Fruit fly (Drosophila melanogaster) whole organism: ENCODE results near the gene Setd3.

Experiments
- CG8478 ChIP-seq: fragments of >200 bp; optimal IDR thresholded peaks from 2 replicates; lab custom pipeline; 2018; ENCODE audit warnings: inconsistent platforms
- Dll ChIP-seq: fragments of >200 bp; optimal IDR thresholded peaks from 2 replicates; lab custom pipeline; 2017
- EcR ChIP-seq, 2 experiments: fragments of >200 bp; optimal IDR thresholded peaks; 2 replicates each; lab custom pipeline; 2017; ENCODE audit warnings: missing biosample characterization in 2 of 2, missing genetic modification characterization in 2 of 2, missing genetic modification reagents in 2 of 2
- pan ChIP-seq: fragments of >200 bp; optimal IDR thresholded peaks from 2 replicates; lab custom pipeline; 2017
- psq ChIP-seq: fragments of >200 bp; optimal IDR thresholded peaks from 2 replicates; lab custom pipeline; 2017
- usp ChIP-seq: fragments of >200 bp; optimal IDR thresholded peaks from 2 replicates; lab custom pipeline; 2017; ENCODE audit warnings: missing biosample characterization, missing genetic modification characterization, mixed read lengths

Gene Setd3

DNA sequence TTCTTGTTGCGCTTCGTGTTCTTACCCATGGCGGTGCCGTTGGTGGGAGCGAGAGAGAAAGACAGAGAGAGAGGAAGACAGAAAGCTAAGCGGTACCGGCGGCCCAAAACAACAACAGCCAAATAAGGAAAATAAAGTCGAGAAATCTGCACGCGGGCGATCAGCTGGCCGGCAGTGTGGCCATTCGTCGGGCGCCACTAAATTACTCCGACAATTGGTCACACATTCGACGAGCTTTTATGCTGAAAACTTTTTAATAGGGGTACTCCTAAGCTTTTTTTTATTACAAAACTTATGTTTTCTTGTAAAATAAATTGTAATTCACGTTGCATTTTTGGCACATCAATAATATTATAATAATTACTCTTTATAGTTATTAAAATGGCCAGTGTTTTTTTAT, at the start of gene Setd3:
Gene Setd3 (minus strand): TSS at position 187 of the 400 bp plus-strand sequence.
- TF ChIP-seq usp (no peak), pan (lab: Kevin White, UChicago) (no peak), CG8478 (lab: Kevin White, UChicago) (no peak)

DNA sequence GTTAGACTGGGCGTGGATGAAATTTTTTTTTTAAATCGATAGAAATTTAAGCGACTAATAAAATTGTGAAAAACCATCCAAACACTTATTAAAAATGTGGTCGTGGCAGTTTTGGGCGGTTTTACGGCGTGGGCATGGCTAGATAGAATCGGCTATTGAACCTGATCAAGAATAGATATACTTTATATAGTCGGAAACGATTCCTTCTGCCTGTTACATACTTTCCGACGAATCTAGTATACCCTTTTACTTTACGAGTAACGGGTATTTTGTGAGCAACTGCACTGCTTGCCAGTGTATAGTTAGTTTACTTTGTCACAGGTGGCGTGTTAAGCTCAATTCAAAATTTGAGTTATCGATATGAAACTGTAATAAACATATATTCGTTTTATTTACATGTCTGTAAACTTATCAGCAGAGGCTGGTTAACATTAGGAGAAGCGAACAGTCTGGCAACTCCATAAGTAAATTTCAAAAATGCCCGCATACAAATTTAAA, 46.4 kb upstream of the Setd3 start:
- no peak for TF ChIP-seq EcR (GFP tag; optimal IDR thresholded peaks at IDR 0.05; lab: Kevin White, UChicago)
- peak; percentile 66 for TF ChIP-seq pan (lab: Kevin White, UChicago)
- TF ChIP-seq CG8478 (lab: Kevin White, UChicago): no peak
- TF ChIP-seq usp: no peak
- no peak for TF ChIP-seq psq
- TF ChIP-seq Dll (lab: Kevin White, UChicago): no peak

DNA sequence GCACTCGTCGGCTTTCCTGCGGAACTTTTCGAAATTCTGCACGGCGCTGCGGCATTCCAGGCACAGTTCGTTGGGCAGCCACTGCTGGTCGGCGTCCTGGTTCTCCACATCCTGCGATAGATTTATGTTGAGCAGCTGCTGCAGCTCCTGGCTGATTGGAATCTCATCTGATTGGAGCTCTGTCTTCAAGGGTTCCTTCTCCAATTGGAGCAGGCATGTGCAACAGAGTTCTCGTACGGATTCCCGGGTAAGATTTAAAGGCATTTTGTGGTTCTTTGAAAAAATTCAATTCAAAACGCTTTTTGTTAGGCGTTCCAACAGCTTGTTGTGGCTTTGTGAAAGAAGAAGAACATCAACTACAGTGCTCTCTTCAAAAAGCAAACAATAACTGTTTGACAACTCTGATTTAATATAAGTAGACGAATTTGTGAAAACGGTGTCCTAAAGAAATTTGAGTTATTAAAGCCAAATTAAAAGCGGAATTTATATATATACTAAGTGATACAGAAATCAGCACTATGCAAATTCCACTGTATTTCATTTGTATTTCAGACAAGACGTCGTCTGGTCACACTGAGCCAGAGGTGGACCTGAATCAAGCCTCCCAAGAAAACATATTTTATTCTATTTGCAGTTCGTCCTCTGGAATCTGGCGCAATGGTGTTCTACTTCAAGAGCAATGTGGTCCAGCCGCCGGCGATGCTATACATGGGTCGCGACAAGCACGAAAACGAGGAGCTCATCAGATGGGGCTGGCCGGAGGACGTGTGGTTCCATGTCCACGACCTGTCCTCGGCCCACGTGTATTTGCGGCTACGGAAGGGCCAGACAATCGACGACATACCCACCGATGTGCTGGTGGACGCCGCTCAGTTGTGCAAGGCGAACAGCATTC, 45.0 kb upstream of the Setd3 start, which contains the start of the genes CG3032 and CG4593:
Gene CG3032 (minus strand): TSS at position 562 of the 895 bp plus-strand sequence.
Gene CG4593 (plus strand): TSS at position 568 of the 895 bp plus-strand sequence.
- TF ChIP-seq CG8478 (lab: Kevin White, UChicago) (no peak), pan (lab: Kevin White, UChicago) (no peak), usp (no peak), Dll (lab: Kevin White, UChicago) (no peak), psq (no peak), EcR (GFP tag; optimal IDR thresholded peaks at IDR 0.05; lab: Kevin White, UChicago) (no peak)

DNA sequence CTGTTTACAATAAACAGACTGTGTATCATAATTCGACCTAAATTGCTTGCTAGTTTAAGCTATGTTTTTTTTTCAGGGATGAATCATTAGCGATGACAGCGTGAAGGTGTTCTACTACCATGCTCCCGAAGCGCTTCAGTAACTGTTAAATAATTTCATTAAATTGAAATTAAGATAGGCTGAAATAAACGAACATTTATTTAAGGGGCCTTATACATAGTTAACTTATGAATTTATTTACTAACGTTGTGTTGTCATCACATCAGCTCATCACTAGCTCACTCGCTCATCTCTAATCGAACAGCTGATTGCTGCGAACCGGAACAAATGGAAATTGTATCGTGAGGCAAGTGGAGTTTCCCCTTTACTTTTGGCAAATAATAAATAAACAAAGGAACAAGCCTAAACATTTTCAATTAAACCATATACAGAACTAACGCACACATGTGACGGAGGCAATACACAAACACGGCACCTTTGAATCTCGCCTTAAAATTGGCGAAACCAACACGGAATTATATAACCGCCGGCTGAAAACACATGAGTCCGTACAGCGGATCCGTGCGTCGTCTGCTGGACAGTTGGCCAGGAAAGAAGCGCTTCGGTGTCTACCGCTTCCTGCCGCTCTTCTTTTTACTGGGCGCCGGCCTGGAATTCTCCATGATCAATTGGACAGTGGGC, 42.7 kb upstream of the Setd3 start, which contains the start of the genes cm, sloth1 and sloth2:
Gene cm (minus strand): TSS at position 83 of the 681 bp plus-strand sequence.
Gene sloth1 (plus strand): TSS at position 295 of the 681 bp plus-strand sequence.
Gene sloth2 (plus strand): TSS at position 295 of the 681 bp plus-strand sequence.
- TF ChIP-seq usp (no peak), Dll (lab: Kevin White, UChicago) (no peak), psq (no peak), CG8478 (lab: Kevin White, UChicago) (no peak), EcR (GFP tag; optimal IDR thresholded peaks at IDR 0.05; lab: Kevin White, UChicago) (no peak), pan (lab: Kevin White, UChicago) (no peak)

DNA sequence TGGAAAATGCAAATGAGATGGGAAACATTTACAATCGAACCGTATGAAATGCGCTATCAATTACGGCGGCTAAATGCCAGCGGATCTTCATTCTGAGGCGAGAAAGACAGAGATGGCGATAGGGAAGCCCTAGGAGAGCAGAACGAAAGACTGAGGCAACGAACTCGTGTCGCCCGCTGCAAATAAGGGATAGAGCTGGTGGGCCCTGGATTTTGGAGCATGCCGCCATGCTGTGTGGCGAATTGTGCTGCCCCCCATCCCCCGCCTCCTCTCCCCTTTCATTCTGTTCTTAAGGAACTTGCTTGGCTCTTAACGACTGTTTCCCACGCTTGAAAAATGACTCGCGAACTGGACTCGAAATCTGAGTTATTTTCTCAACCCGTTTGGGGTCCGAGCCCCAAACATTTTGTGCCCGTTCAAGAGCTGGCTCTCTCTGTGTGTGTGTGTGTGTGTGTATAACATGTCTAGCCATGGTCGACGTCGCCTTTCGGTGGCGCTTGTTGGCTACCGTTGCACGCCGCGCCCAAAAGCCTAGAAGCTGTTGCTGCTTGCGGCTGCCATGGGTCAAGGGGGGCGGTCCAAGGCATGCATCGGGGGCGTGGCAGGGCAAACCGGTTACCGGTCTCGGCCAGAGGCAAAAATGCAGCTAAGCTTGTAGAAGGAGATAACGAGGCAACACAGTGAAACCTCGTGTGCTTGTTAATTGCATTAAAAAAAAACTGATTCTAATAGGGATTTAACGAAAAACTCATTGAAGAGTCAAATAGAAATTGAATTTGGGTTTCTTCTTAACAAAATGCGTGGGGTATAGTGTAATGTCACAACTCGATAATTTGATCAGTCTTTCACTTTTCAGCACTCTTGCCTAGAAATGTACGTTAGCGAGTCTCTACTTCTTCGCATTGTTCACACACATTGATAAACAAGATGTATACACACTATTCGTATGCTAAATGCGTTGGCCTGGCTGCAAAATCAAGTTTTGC, 39.8 kb upstream of the Setd3 start:
- peak in 1 of 2 experiments; percentile 62 for TF ChIP-seq EcR (GFP tag; optimal IDR thresholded peaks at IDR 0.05; lab: Kevin White, UChicago)
- TF ChIP-seq pan (lab: Kevin White, UChicago): no peak

DNA sequence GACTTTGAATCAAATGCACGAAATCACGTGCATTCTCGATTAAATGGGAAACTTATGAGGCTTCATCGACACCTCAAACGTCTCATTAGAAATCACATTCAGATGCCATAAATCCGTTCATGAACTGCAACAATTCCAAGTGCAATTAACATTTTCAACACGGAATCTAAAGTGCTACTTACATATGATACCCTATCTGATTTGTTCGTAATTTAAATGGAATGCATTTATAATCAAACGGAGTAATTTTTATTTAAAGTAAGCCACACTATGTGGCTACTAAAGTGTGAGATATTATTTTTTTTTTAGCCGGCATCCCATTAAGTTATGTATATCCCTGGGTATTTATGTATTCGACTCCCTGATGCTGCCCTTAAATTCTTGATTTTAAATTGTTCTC, 39.1 kb upstream of the Setd3 start:
- TF ChIP-seq EcR (GFP tag; optimal IDR thresholded peaks at IDR 0.05; lab: Kevin White, UChicago): no peak
- TF ChIP-seq psq: no peak
- TF ChIP-seq usp: no peak
- TF ChIP-seq pan (lab: Kevin White, UChicago): no peak

DNA sequence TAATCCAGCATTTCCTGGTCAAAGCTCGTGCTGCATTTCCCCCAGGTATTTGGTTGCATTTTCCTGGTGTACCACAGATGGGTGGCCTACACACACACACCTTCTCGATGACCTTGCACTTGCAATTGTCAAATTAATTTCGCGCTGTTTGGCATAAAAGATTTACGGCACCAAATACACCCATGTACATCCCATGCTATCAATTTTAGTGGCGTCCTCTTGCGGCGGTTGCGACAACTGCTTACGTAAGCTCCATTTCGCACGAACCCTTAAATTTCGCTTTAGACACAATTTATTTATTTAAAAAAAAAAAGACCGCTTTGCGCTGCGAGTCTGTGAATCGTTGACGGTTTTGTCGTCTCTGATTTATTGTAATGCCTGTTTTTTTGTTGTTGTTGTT, 36.9 kb upstream of the Setd3 start:
- no peak for TF ChIP-seq pan (lab: Kevin White, UChicago)
- TF ChIP-seq Dll (lab: Kevin White, UChicago): no peak
- TF ChIP-seq usp: no peak
- no peak for TF ChIP-seq CG8478 (lab: Kevin White, UChicago)
- no peak for TF ChIP-seq EcR (GFP tag; optimal IDR thresholded peaks at IDR 0.05; lab: Kevin White, UChicago)
- TF ChIP-seq psq: no peak

DNA sequence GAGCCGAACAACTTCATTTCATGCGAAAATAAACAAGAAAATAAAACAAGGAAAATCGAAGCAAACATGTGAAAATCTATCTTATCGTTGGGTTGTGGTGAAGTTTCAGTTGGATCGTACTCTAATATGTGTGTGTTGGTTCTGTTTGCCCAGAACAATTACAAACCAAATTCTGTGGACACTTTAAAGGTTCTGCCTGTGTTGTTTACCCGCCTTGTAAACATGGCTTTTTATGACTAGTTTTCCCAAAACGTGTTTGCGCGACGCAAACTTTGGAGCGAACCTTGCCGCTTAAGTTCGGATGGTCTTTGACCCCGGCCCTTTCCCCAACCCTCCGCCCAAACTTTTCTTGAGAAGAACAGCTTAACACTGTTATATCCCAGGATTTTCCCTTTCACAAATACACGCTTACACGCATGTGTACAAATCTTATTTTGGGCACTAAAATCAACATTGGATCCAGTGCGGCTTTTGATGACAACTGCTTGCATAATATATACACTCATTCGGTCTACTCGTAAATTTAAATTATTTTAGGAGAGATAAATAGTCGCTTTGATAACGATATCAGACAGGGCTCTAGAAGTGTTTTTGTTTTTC, 35.7 kb upstream of the Setd3 start:
- TF ChIP-seq usp (no peak), EcR (GFP tag; optimal IDR thresholded peaks at IDR 0.05; lab: Kevin White, UChicago) (no peak), Dll (lab: Kevin White, UChicago) (no peak), CG8478 (lab: Kevin White, UChicago) (no peak), pan (lab: Kevin White, UChicago) (no peak), psq (no peak)

DNA sequence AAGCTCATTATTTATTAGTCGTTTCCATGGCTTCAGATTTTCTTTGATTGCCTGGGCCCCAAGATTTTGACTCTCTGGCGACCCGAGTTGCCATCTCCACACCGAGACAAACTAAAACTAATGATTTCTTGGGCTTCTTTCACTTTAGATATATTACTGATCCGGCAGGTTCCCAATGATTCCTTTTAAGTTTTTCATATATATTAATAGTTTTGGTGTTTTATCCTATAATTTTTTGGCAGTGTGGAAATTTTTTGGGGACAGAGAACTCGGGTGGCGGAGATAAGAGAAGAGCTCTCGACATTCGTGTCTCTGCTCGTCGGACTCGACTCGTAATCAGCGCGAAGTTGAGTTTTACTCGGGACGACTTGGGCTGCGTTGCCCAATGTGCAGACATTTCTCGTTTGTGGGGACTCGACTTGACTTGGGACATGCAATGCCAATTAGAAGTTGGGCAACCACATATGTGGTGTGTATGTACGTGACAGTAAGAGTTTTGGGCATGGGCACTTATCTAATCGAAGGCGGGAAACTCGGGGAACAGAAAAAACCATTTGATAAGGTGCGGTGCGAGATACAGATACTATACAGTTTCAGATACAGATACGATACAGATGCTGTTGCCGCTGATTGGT, 32.7 kb upstream of the Setd3 start:
- no peak for TF ChIP-seq Dll (lab: Kevin White, UChicago)
- no peak for TF ChIP-seq pan (lab: Kevin White, UChicago)
- TF ChIP-seq EcR (GFP tag; optimal IDR thresholded peaks at IDR 0.05; lab: Kevin White, UChicago): no peak
- no peak for TF ChIP-seq CG8478 (lab: Kevin White, UChicago)
- no peak for TF ChIP-seq usp
- no peak for TF ChIP-seq psq

DNA sequence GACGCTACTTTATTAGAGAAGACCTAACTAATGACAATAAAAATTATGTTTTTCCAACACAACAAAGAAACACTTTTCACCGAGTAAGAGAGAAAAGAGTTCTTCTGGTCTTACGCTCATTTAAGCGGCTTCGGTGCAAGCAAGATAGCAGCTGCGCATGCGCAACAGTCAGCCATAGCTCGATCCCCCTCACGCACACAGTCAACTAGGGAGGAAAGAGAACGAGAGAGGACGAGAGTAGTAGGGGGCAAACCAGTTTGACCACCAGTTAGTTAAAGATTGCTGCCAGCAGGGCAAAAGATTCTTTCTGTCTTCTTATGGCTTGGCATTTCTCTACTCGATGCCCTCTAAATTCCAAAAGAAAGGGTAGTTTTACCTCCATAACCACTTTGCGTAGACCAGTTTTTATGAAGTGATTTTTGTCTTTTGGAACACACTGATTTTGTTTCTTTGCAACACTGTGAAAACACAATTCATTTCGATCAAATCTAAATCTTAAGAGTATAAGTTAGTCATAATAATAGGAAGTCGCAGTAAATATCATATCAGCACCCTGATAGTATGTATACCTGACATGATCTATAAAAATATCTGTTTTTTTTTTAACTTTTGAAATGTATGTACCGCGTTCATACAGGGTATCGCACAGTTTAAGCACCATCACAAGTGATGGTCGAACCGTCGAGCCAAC, 32.0 kb upstream of the Setd3 start:
- TF ChIP-seq pan (lab: Kevin White, UChicago) (peak; percentile 45), psq (no peak)
